Fruit fly (Drosophila melanogaster) whole organism, embryonic: Measurements from ENCODE around the gene CG14851.
A peak's percentile ranks its signal among the peaks of the same experiment; 100 is the strongest.

Experiments
- Awh ChIP-seq: fragments of 200-800 bp; sonication (Bioruptor generic); IDR thresholded peaks from 2 replicates; pipeline ENCODE4, ENCODE4 v1.3.6; 2022; ENCODE audit warnings: missing biosample characterization, missing genetic modification characterization
- CG10147 ChIP-seq: fragments of 200-800 bp; sonication (Bioruptor generic); optimal IDR thresholded peaks from 2 replicates; lab custom pipeline; 2019; ENCODE audit warnings: missing biosample characterization, mild to moderate bottlenecking, missing genetic modification characterization, moderate library complexity
- CG11093 ChIP-seq: fragments of 200-800 bp; sonication (Bioruptor generic); IDR thresholded peaks from 3 replicates; pipeline ENCODE4 v1.3.6; 2022; ENCODE audit warnings: missing biosample characterization, missing genetic modification characterization
- CG12942 ChIP-seq: fragments of 200-800 bp; sonication (Bioruptor generic); optimal IDR thresholded peaks from 3 replicates; lab custom pipeline; 2016; ENCODE audit warnings: missing biosample characterization, missing genetic modification characterization
- CG15601 ChIP-seq: fragments of 200-800 bp; sonication (Bioruptor generic); optimal IDR thresholded peaks from 3 replicates; lab custom pipeline; 2019; ENCODE audit warnings: missing biosample characterization, mild to moderate bottlenecking, missing genetic modification characterization, moderate library complexity
- CG17612 ChIP-seq: fragments of 200-800 bp; sonication (Bioruptor generic); IDR thresholded peaks from 2 replicates; pipeline ENCODE4 v1.3.6; 2022; ENCODE audit warnings: missing biosample characterization, missing genetic modification characterization
- CG18476 ChIP-seq: fragments of 200-800 bp; sonication (Bioruptor generic); optimal IDR thresholded peaks from 2 replicates; lab custom pipeline; 2016; ENCODE audit warnings: missing biosample characterization, mild to moderate bottlenecking, missing genetic modification characterization
- CG31388 ChIP-seq: fragments of 200-800 bp; sonication (Bioruptor generic); optimal IDR thresholded peaks from 2 replicates; lab custom pipeline; 2016; ENCODE audit warnings: missing biosample characterization, missing genetic modification characterization
- CG32767 ChIP-seq: fragments of 200-800 bp; sonication (Bioruptor generic); IDR thresholded peaks from 2 replicates; pipeline ENCODE4 v1.3.6; 2022; ENCODE audit warnings: missing biosample characterization, missing genetic modification characterization
- CG3281 ChIP-seq: fragments of 200-800 bp; sonication (Bioruptor generic); optimal IDR thresholded peaks from 3 replicates; lab custom pipeline; 2017; ENCODE audit warnings: missing biosample characterization, mild to moderate bottlenecking, missing genetic modification characterization
- CG4424 ChIP-seq: fragments of 200-800 bp; sonication (Bioruptor generic); optimal IDR thresholded peaks from 3 replicates; lab custom pipeline; 2016; ENCODE audit warnings: missing biosample characterization, missing genetic modification characterization
- CG4820 ChIP-seq: fragments of 200-800 bp; sonication (Bioruptor generic); optimal IDR thresholded peaks from 3 replicates; lab custom pipeline; 2016; ENCODE audit warnings: missing biosample characterization, missing genetic modification characterization
- CG5953 ChIP-seq: fragments of 200-800 bp; sonication (Bioruptor generic); IDR thresholded peaks from 2 replicates; pipeline ENCODE4 v1.3.6; 2022; ENCODE audit warnings: missing biosample characterization, missing genetic modification characterization
- CG6791 ChIP-seq: fragments of 200-800 bp; sonication (Bioruptor generic); IDR thresholded peaks from 3 replicates; pipeline ENCODE4 v1.3.6; 2022; ENCODE audit warnings: missing biosample characterization, missing genetic modification characterization; ENCODE audit not compliant: partially characterized antibody
- CG6813 ChIP-seq: fragments of 200-800 bp; sonication (Bioruptor generic); optimal IDR thresholded peaks from 2 replicates; lab custom pipeline; 2017; ENCODE audit warnings: missing biosample characterization, missing genetic modification characterization, mild to moderate bottlenecking, moderate library complexity, missing genetic modification reagents
- Dbx ChIP-seq: fragments of 200-800 bp; sonication (Bioruptor generic); IDR thresholded peaks from 3 replicates; pipeline ENCODE4 v1.3.6; 2022; ENCODE audit warnings: missing biosample characterization, missing genetic modification characterization
- Dek ChIP-seq: fragments of 200-800 bp; sonication (Bioruptor generic); optimal IDR thresholded peaks from 3 replicates; lab custom pipeline; 2019; ENCODE audit warnings: missing biosample characterization, mild to moderate bottlenecking, missing genetic modification characterization, moderate library complexity
- E2f2 ChIP-seq: fragments of 200-800 bp; sonication (Bioruptor generic); IDR thresholded peaks from 2 replicates; pipeline ENCODE4 v1.3.6; 2022; ENCODE audit warnings: missing biosample characterization, missing genetic modification characterization
- Ets65A ChIP-seq: fragments of 200-800 bp; sonication (Bioruptor generic); peaks from one replicate; lab custom pipeline; 2016; ENCODE audit warnings: missing biosample characterization, missing genetic modification characterization
- HmgD ChIP-seq: fragments of 200-800 bp; sonication (Bioruptor generic); optimal IDR thresholded peaks from 3 replicates; lab custom pipeline; 2016; ENCODE audit warnings: missing biosample characterization, missing genetic modification characterization
- MESR4 ChIP-seq: fragments of 200-800 bp; sonication (Bioruptor generic); optimal IDR thresholded peaks from 2 replicates; lab custom pipeline; 2018; ENCODE audit warnings: missing biosample characterization, mild to moderate bottlenecking, missing genetic modification characterization, moderate library complexity
- Nf-YB ChIP-seq: fragments of 200-800 bp; sonication (Bioruptor generic); optimal IDR thresholded peaks from 3 replicates; lab custom pipeline; 2019; ENCODE audit warnings: missing biosample characterization, mild to moderate bottlenecking, missing genetic modification characterization, moderate library complexity
- Opbp ChIP-seq: fragments of 200-800 bp; sonication (Bioruptor generic); IDR thresholded peaks from 3 replicates; pipeline ENCODE4 v1.3.6; 2022; ENCODE audit warnings: missing biosample characterization, missing genetic modification characterization; ENCODE audit not compliant: partially characterized antibody
- Scr ChIP-seq: fragments of 200-800 bp; sonication (Bioruptor generic); IDR thresholded peaks from 2 replicates; pipeline ENCODE4 v1.3.6; 2022; ENCODE audit warnings: missing biosample characterization, missing genetic modification characterization; ENCODE audit not compliant: partially characterized antibody
- Sry-δ ChIP-seq: fragments of 200-800 bp; sonication (Bioruptor generic); optimal IDR thresholded peaks from 2 replicates; lab custom pipeline; 2016; ENCODE audit warnings: missing biosample characterization, missing genetic modification characterization
- Tbp ChIP-seq: fragments of >200 bp; optimal IDR thresholded peaks from 2 replicates; lab custom pipeline; 2018; ENCODE audit warnings: missing biosample characterization, missing genetic modification characterization
- crol ChIP-seq: fragments of 200-800 bp; sonication (Bioruptor generic); IDR thresholded peaks from 2 replicates; pipeline ENCODE4 v1.3.6; 2022; ENCODE audit warnings: missing biosample characterization, missing genetic modification characterization
- danr ChIP-seq: fragments of 200-800 bp; sonication (Bioruptor generic); IDR thresholded peaks from 2 replicates; pipeline ENCODE4 v1.3.6; 2022; ENCODE audit warnings: missing biosample characterization, missing genetic modification characterization
- ems ChIP-seq: fragments of 200-800 bp; sonication (Bioruptor generic); optimal IDR thresholded peaks from 3 replicates; lab custom pipeline; 2016; ENCODE audit warnings: missing biosample characterization, missing genetic modification characterization
- eve ChIP-seq, 2 experiments: fragments of >200 bp; optimal IDR thresholded peaks; 2 replicates each; lab custom pipeline; 2017; ENCODE audit warnings: missing biosample characterization in 2 of 2, missing genetic modification characterization in 2 of 2
- hbn ChIP-seq: fragments of 200-800 bp; sonication (Bioruptor generic); IDR thresholded peaks from 2 replicates; pipeline ENCODE4 v1.3.6; 2022; ENCODE audit warnings: missing biosample characterization, missing genetic modification characterization; ENCODE audit not compliant: partially characterized antibody
- jumu ChIP-seq: fragments of 200-800 bp; sonication (Bioruptor generic); optimal IDR thresholded peaks from 3 replicates; lab custom pipeline; 2016; ENCODE audit warnings: missing biosample characterization, missing genetic modification characterization
- klu ChIP-seq: fragments of 200-800 bp; sonication (Bioruptor generic); IDR thresholded peaks from 2 replicates; pipeline ENCODE4 v1.3.6; 2022; ENCODE audit warnings: missing biosample characterization, missing genetic modification characterization
- kni ChIP-seq: fragments of 200-800 bp; sonication (Bioruptor generic); optimal IDR thresholded peaks from 3 replicates; lab custom pipeline; 2017; ENCODE audit warnings: mild to moderate bottlenecking, missing biosample characterization, missing genetic modification reagents, missing genetic modification characterization
- odd ChIP-seq: fragments of 200-800 bp; sonication (Bioruptor generic); optimal IDR thresholded peaks from 2 replicates; lab custom pipeline; 2017; ENCODE audit warnings: missing biosample characterization, mild to moderate bottlenecking, missing genetic modification characterization
- peb ChIP-seq: fragments of 200-800 bp; sonication (Bioruptor generic); IDR thresholded peaks from 2 replicates; pipeline ENCODE4 v1.3.6; 2022; ENCODE audit warnings: missing biosample characterization, missing genetic modification characterization
- prd ChIP-seq, 3 experiments: fragments of >200 bp in 2 of 3; fragments of 200-800 bp in 1 of 3; sonication (Bioruptor generic) in 1 of 3; optimal IDR thresholded peaks in 2 of 3; IDR thresholded peaks in 1 of 3; 2 replicates in 2 of 3; 3 replicates in 1 of 3; pipeline versions ENCODE4 v1.3.6 to Lab custom; 2017 to 2022; ENCODE audit warnings: missing biosample characterization in 1 of 3, missing genetic modification characterization in 1 of 3
- pzg ChIP-seq: fragments of 200-800 bp; sonication (Bioruptor generic); optimal IDR thresholded peaks from 3 replicates; lab custom pipeline; 2018; ENCODE audit warnings: missing biosample characterization, mild to moderate bottlenecking, missing genetic modification characterization, moderate library complexity
- slbo ChIP-seq: fragments of 200-800 bp; sonication (Bioruptor generic); IDR thresholded peaks from 2 replicates; pipeline ENCODE4 v1.3.6; 2022; ENCODE audit warnings: missing biosample characterization, missing genetic modification characterization
- sob ChIP-seq: fragments of 200-800 bp; sonication (Bioruptor generic); IDR thresholded peaks from 2 replicates; pipeline ENCODE4 v1.3.6; 2022; ENCODE audit warnings: missing biosample characterization, missing genetic modification characterization
- tio ChIP-seq: fragments of 200-800 bp; sonication (Bioruptor generic); optimal IDR thresholded peaks from 2 replicates; lab custom pipeline; 2017; ENCODE audit warnings: missing biosample characterization, missing genetic modification characterization, inconsistent platforms
- trem ChIP-seq: fragments of 200-800 bp; optimal IDR thresholded peaks from 3 replicates; lab custom pipeline; 2019; ENCODE audit warnings: missing biosample characterization, mild to moderate bottlenecking, missing genetic modification characterization, moderate library complexity

The CG14851 gene

DNA sequence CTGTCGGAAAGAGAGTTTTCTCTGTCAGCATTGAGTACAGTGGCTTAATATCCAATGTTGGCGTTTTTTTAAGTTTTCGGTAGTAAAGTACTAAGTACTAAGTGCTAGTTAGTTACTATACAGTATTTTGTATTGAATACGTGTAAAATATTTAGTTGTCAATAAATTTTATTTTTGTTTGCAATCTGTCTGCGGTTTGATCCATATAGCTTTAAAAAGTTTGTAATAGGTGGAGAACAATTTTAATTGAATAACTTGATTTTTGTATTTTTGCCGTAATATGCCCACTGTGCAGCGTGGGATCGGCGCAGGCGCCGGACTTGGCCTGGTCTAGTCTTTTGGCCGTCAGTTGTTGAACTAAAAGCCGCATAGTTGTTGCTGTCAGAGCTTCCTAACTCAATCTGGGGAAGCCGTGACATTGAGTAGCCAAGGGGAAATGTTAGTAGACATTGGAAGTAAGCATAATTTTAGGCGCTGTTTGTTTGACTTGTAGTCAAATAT is 3.7 kb upstream of the CG14851 start (continued):
- peak; percentile 93 for TF ChIP-seq ems (GFP tag; lab: Kevin White, UChicago)
- peak; percentile 71 for TF ChIP-seq CG11093 (GFP tag; lab: Robert Waterston, UW)
- peak; percentile 68 for TF ChIP-seq danr (GFP tag; lab: Robert Waterston, UW)
- peak; percentile 57 for TF ChIP-seq Sry-δ (GFP tag; lab: Kevin White, UChicago)
- peak; percentile 66 for TF ChIP-seq E2f2 (GFP tag; lab: Robert Waterston, UW)
- peak in 1 of 2 experiments; percentile 97 for TF ChIP-seq eve (GFP tag; optimal IDR thresholded peaks at IDR 0.05; lab: Kevin White, UChicago)
- peak; percentile 70 for TF ChIP-seq CG31388 (GFP tag; lab: Kevin White, UChicago)
- TF ChIP-seq CG3281 (GFP tag; lab: Kevin White, UChicago): peak; percentile 96
- peak; percentile 88 for TF ChIP-seq Dbx (GFP tag; lab: Robert Waterston, UW)
- TF ChIP-seq CG6791: no peak
- TF ChIP-seq Tbp (GFP tag; lab: Kevin White, UChicago): no peak
- no peak for TF ChIP-seq Scr (GFP tag; lab: Robert Waterston, UW)
- TF ChIP-seq CG12942 (GFP tag; lab: Kevin White, UChicago): peak; percentile 86
- peak; percentile 86 for TF ChIP-seq sob (GFP tag; lab: Robert Waterston, UW)
- peak; percentile 89 for TF ChIP-seq CG18476 (GFP tag; lab: Kevin White, UChicago)
- no peak for TF ChIP-seq crol (GFP tag; lab: Robert Waterston, UW)
- peak; percentile 94 for TF ChIP-seq CG10147
- peak; percentile 89 for TF ChIP-seq CG32767 (GFP tag; lab: Robert Waterston, UW)
- TF ChIP-seq prd (optimal IDR thresholded peaks at IDR 0.05; lab: Kevin White, UChicago): no peak
- peak; percentile 84 for TF ChIP-seq prd (GFP tag; IDR thresholded peaks at IDR 0.05; lab: Robert Waterston, UW)
- peak; percentile 95 for TF ChIP-seq odd (GFP tag; lab: Kevin White, UChicago)
- no peak for TF ChIP-seq hbn (GFP tag; lab: Robert Waterston, UW)
- no peak for TF ChIP-seq pzg (GFP tag; lab: Kevin White, UChicago)
- peak; percentile 82 for TF ChIP-seq CG5953 (GFP tag; lab: Robert Waterston, UW)
- peak; percentile 81 for TF ChIP-seq klu (GFP tag; lab: Robert Waterston, UW)
- peak; percentile 73 for TF ChIP-seq trem (tag; lab: Kevin White, UChicago)
- TF ChIP-seq CG4820: peak; percentile 89
- peak; percentile 90 for TF ChIP-seq tio (GFP tag; lab: Kevin White, UChicago)
- TF ChIP-seq CG17612 (GFP tag; lab: Robert Waterston, UW): peak; percentile 63
- TF ChIP-seq slbo (GFP tag; lab: Robert Waterston, UW): peak; percentile 81
- TF ChIP-seq Nf-YB (GFP tag; lab: Kevin White, UChicago): peak; percentile 80
- peak; percentile 64 for TF ChIP-seq HmgD (GFP tag; lab: Kevin White, UChicago)
- TF ChIP-seq CG15601: peak; percentile 81

DNA sequence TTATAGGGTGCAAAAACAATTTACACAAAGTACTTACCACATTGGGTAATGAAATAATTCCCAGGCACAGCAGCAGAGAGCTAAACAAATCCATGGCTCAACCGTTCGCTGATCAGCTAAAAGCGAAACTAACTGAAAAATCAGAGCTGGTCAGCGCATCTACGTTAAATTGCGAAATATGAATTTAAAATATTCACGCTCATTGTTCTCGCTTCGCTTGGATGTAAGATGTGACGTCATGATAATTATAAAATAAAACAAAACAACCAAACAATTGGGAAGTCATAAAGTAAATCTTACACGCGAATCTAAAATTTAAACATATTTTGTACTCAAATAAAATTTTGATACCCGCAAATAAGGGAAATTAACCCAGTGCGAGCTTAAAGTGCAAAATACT is 2.2 kb upstream of the CG14851 start, which contains the start of gene CG14854:
CG14854 (minus strand) TSS at position 101 of the 400 bp plus-strand sequence.
- TF ChIP-seq Awh (GFP tag; lab: Robert Waterston, UW) (no peak), CG4424 (GFP tag; lab: Kevin White, UChicago) (no peak), Opbp (GFP tag; lab: Robert Waterston, UW) (no peak), CG6813 (GFP tag; lab: Kevin White, UChicago) (no peak), jumu (no peak), Dek (tag; lab: Kevin White, UChicago) (no peak), CG18476 (GFP tag; lab: Kevin White, UChicago) (no peak), Ets65A (GFP tag; lab: Kevin White, UChicago) (no peak), kni (GFP tag; lab: Kevin White, UChicago) (no peak), MESR4 (GFP tag; lab: Kevin White, UChicago) (no peak), peb (GFP tag; lab: Robert Waterston, UW) (no peak)
